Worm (Caenorhabditis elegans) whole organism, L2 larva: ENCODE results near the gene clec-256.

ENCODE experiments used
- F13H6.1 ChIP-seq: sonication (generic microtip); optimal IDR thresholded peaks from 2 replicates; lab custom pipeline; 2016; ENCODE audit warnings: missing genetic modification characterization, missing compliant biosample characterization
- R02D3.7 ChIP-seq: fragments of 150-350 bp; optimal IDR thresholded peaks from 2 replicates; lab custom pipeline; 2014; ENCODE audit warnings: missing biosample characterization, missing genetic modification characterization
- alr-1 ChIP-seq: fragments of 150-350 bp; optimal IDR thresholded peaks from 2 replicates; lab custom pipeline; 2014; ENCODE audit warnings: missing biosample characterization, missing genetic modification characterization
- aly-2 ChIP-seq: fragments of 150-350 bp; optimal IDR thresholded peaks from 2 replicates; lab custom pipeline; 2014; ENCODE audit warnings: missing biosample characterization, missing genetic modification characterization
- ama-1 ChIP-seq: fragments of 150-350 bp; optimal IDR thresholded peaks from 2 replicates; lab custom pipeline; 2018; ENCODE audit warnings: inconsistent platforms
- blmp-1 ChIP-seq: sonication (generic microtip); optimal IDR thresholded peaks from 2 replicates; lab custom pipeline; 2017; ENCODE audit warnings: missing genetic modification characterization, mild to moderate bottlenecking, missing compliant biosample characterization, antibody characterized with exemption, moderate library complexity; ENCODE audit not compliant: insufficient read depth
- ceh-82 ChIP-seq: fragments of 150-350 bp; optimal IDR thresholded peaks from 2 replicates; lab custom pipeline; 2014; ENCODE audit warnings: missing biosample characterization, missing genetic modification characterization
- crh-2 ChIP-seq: sonication (generic microtip); optimal IDR thresholded peaks from 2 replicates; lab custom pipeline; 2017; ENCODE audit warnings: missing biosample characterization, missing genetic modification characterization
- egl-27 ChIP-seq: sonication (generic microtip); optimal IDR thresholded peaks from 3 replicates; lab custom pipeline; 2017; ENCODE audit warnings: missing biosample characterization, missing genetic modification reagents, missing genetic modification characterization
- fos-1 ChIP-seq: fragments of 150-350 bp; optimal IDR thresholded peaks from 2 replicates; lab custom pipeline; 2014; ENCODE audit warnings: missing biosample characterization, missing genetic modification characterization
- lin-11 ChIP-seq: fragments of 150-350 bp; sonication (generic microtip); optimal IDR thresholded peaks from 2 replicates; lab custom pipeline; 2014; ENCODE audit warnings: missing biosample characterization, missing genetic modification characterization, inconsistent platforms, mixed read lengths
- lin-39 ChIP-seq: fragments of 150-350 bp; optimal IDR thresholded peaks from 2 replicates; lab custom pipeline; 2014; ENCODE audit warnings: missing biosample characterization, missing genetic modification reagents, missing genetic modification characterization
- lsy-2 ChIP-seq, 2 experiments: fragments of 150-350 bp in 1 of 2; sonication (generic microtip) in 1 of 2; optimal IDR thresholded peaks; 2 replicates each; lab custom pipeline; 2014 to 2017; ENCODE audit warnings: missing biosample characterization in 2 of 2, missing genetic modification characterization in 2 of 2
- mab-5 ChIP-seq: fragments of 150-350 bp; optimal IDR thresholded peaks from 2 replicates; lab custom pipeline; 2014; ENCODE audit warnings: missing biosample characterization, missing genetic modification characterization
- mbf-1 ChIP-seq: sonication (generic microtip); optimal IDR thresholded peaks from 2 replicates; lab custom pipeline; 2017; ENCODE audit warnings: missing biosample characterization, missing genetic modification characterization
- mdl-1 ChIP-seq, 2 experiments: fragments of 150-350 bp in 1 of 2; sonication (generic microtip) in 1 of 2; optimal IDR thresholded peaks; 2 replicates each; lab custom pipeline; 2017; ENCODE audit warnings: missing biosample characterization in 2 of 2, missing genetic modification characterization in 2 of 2
- nhr-129 ChIP-seq: fragments of 150-350 bp; optimal IDR thresholded peaks from 2 replicates; lab custom pipeline; 2014; ENCODE audit warnings: missing biosample characterization, missing genetic modification characterization
- nhr-21 ChIP-seq: fragments of 150-350 bp; optimal IDR thresholded peaks from 2 replicates; lab custom pipeline; 2014; ENCODE audit warnings: missing biosample characterization, missing genetic modification characterization
- nhr-23 ChIP-seq: fragments of 150-350 bp; optimal IDR thresholded peaks from 2 replicates; lab custom pipeline; 2014; ENCODE audit warnings: missing biosample characterization, missing genetic modification reagents, missing genetic modification characterization
- nhr-25 ChIP-seq: fragments of 150-350 bp; sonication (generic microtip); optimal IDR thresholded peaks from 3 replicates; lab custom pipeline; 2014; ENCODE audit warnings: missing biosample characterization, missing genetic modification characterization
- nhr-6 ChIP-seq: fragments of 150-350 bp; optimal IDR thresholded peaks from 2 replicates; lab custom pipeline; 2014; ENCODE audit warnings: missing biosample characterization, missing genetic modification characterization
- peb-1 ChIP-seq: fragments of 150-350 bp; optimal IDR thresholded peaks from 2 replicates; lab custom pipeline; 2014; ENCODE audit warnings: missing biosample characterization, missing genetic modification characterization
- sem-4 ChIP-seq: fragments of 150-350 bp; optimal IDR thresholded peaks from 2 replicates; lab custom pipeline; 2014; ENCODE audit warnings: missing biosample characterization, missing genetic modification reagents, missing genetic modification characterization
- skn-1 ChIP-seq: sonication (generic microtip); optimal IDR thresholded peaks from 2 replicates; lab custom pipeline; 2017; ENCODE audit warnings: missing biosample characterization, missing genetic modification characterization
- sma-3 ChIP-seq: sonication (generic microtip); optimal IDR thresholded peaks from 2 replicates; lab custom pipeline; 2016; ENCODE audit warnings: missing genetic modification reagents, missing genetic modification characterization, missing compliant biosample characterization
- sma-9 ChIP-seq, 2 experiments: fragments of 150-350 bp in 1 of 2; sonication (generic microtip) in 1 of 2; optimal IDR thresholded peaks; 2 replicates each; lab custom pipeline; 2014 to 2016; ENCODE audit warnings: missing genetic modification characterization in 2 of 2, mild to moderate bottlenecking in 1 of 2, missing biosample characterization in 1 of 2, missing compliant biosample characterization in 1 of 2, missing genetic modification reagents in 1 of 2, moderate library complexity in 1 of 2
- snpc-4 ChIP-seq: fragments of 150-350 bp; optimal IDR thresholded peaks from 2 replicates; lab custom pipeline; 2014; ENCODE audit warnings: missing biosample characterization, missing genetic modification characterization
- unc-39 ChIP-seq: fragments of 150-350 bp; optimal IDR thresholded peaks from 2 replicates; lab custom pipeline; 2014; ENCODE audit warnings: missing biosample characterization, missing genetic modification characterization
- unc-62 ChIP-seq: fragments of 150-350 bp; optimal IDR thresholded peaks from 2 replicates; lab custom pipeline; 2014; ENCODE audit warnings: missing biosample characterization, missing genetic modification reagents, missing genetic modification characterization
- ztf-11 ChIP-seq: sonication (generic microtip); optimal IDR thresholded peaks from 2 replicates; lab custom pipeline; 2017; ENCODE audit warnings: missing biosample characterization, missing genetic modification characterization
- ztf-4 ChIP-seq: fragments of 150-350 bp; optimal IDR thresholded peaks from 2 replicates; lab custom pipeline; 2014; ENCODE audit warnings: missing biosample characterization, missing genetic modification characterization

clec-256 gene

ce11 chrV:18783474-18783873, 12.0 kb downstream of the clec-256 start, which contains the start of gene Y17D7B.10:
Gene Y17D7B.10 (plus strand): TSS chrV:18783716.
- TF ChIP-seq sma-3 (GFP tag; lab: Kevin White, UChicago) (no peak), unc-39 (tag; lab: Kevin White, UChicago) (no peak), lsy-2 (tag; optimal IDR thresholded peaks at IDR 0.05; lab: Kevin White, UChicago) (no peak), lin-11 (tag; lab: Kevin White, UChicago) (peak; percentile 32)

DNA sequence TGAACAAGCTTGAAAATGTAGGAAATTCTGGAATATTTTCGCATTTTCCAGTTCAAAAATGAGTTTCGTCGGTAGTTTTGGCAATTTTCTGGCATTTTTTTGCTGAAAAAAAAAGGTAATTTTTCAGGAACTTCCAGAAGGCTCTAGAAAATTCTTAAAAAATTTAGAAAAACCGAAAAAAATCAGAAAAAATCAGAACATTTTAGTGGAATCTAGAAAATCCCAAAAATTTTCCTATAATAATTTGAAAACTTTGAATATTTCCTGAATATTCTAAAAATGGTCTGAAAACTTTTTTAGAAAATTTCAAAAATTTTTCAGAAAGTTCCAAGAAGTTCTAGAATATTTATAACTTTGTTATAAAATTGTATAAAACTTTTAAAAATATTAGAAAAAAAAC, 15.2 kb downstream of the clec-256 start, which contains the start of gene Y17D7B.3:
Gene Y17D7B.3, minus strand, starts transcription at position 101 of the 400 bp plus-strand sequence.
- TF ChIP-seq ceh-82 (tag; lab: Kevin White, UChicago) (no peak), snpc-4 (tag; lab: Kevin White, UChicago) (no peak), F13H6.1 (tag; lab: Kevin White, UChicago) (no peak), R02D3.7 (tag; lab: Kevin White, UChicago) (no peak), blmp-1 (tag; lab: Kevin White, UChicago) (no peak), nhr-23 (tag; lab: Kevin White, UChicago) (no peak), skn-1 (tag; lab: Kevin White, UChicago) (no peak), egl-27 (tag; lab: Kevin White, UChicago) (no peak), ama-1 (lab: Kevin White, UChicago) (no peak), sem-4 (tag; lab: Kevin White, UChicago) (no peak), sma-3 (GFP tag; lab: Kevin White, UChicago) (no peak), nhr-25 (tag; lab: Kevin White, UChicago) (no peak), ztf-11 (tag; lab: Kevin White, UChicago) (no peak), nhr-129 (no peak), peb-1 (tag; lab: Kevin White, UChicago) (no peak), aly-2 (tag; lab: Kevin White, UChicago) (no peak), nhr-21 (tag; lab: Kevin White, UChicago) (no peak), crh-2 (tag; lab: Kevin White, UChicago) (no peak), sma-9 (GFP tag; optimal IDR thresholded peaks at IDR 0.05; lab: Kevin White, UChicago) (no peak), sma-9 (tag; optimal IDR thresholded peaks at IDR 0.05; lab: Kevin White, UChicago) (no peak)

- no peak for TF ChIP-seq lin-39 (tag; lab: Kevin White, UChicago)
- TF ChIP-seq fos-1: peak; percentile 73
These were observed 16.0 kb downstream of the clec-256 start, which contains the start of gene Y17D7B.2 for ce11 chrV:18787417-18787918. Gene Y17D7B.2 (plus strand): TSS chrV:18787739.

ce11 chrV:18790658-18791057, 19.2 kb downstream of the clec-256 start, which contains the start of gene nhr-231:
Gene nhr-231 (plus strand): TSS chrV:18790958.
- no peak for TF ChIP-seq alr-1 (tag; lab: Kevin White, UChicago)
- no peak for TF ChIP-seq mdl-1 (tag; optimal IDR thresholded peaks at IDR 0.05; lab: Kevin White, UChicago)
- peak; percentile 34 for TF ChIP-seq fos-1

ce11 chrV:18800811-18801210, 29.3 kb downstream of the clec-256 start, which contains the start of gene nhr-170:
Gene nhr-170 (minus strand): TSS chrV:18800826.
- TF ChIP-seq fos-1 (peak; percentile 81), nhr-129 (no peak)
- TF ChIP-seq, all 48 proteins: peak for 1

ce11 chrV:18802077-18802476, 30.6 kb downstream of the clec-256 start, which contains the start of gene C54E10.11:
Gene C54E10.11 (minus strand): TSS chrV:18802177.
- TF ChIP-seq ztf-4: no peak
- TF ChIP-seq unc-62 (GFP tag; lab: Kevin White, UChicago): no peak
- TF ChIP-seq snpc-4 (tag; lab: Kevin White, UChicago): no peak
- TF ChIP-seq nhr-21 (tag; lab: Kevin White, UChicago): no peak
- no peak for TF ChIP-seq nhr-6 (tag; lab: Kevin White, UChicago)
- no peak for TF ChIP-seq mdl-1 (tag; optimal IDR thresholded peaks at IDR 0.05; lab: Kevin White, UChicago)
- TF ChIP-seq lin-11 (tag; lab: Kevin White, UChicago): no peak
- no peak for TF ChIP-seq mbf-1 (tag; lab: Kevin White, UChicago)
- TF ChIP-seq sma-3 (GFP tag; lab: Kevin White, UChicago): no peak
- TF ChIP-seq mab-5 (tag; lab: Kevin White, UChicago): no peak
- no peak for TF ChIP-seq aly-2 (tag; lab: Kevin White, UChicago)
